Worm (Caenorhabditis elegans): Measurements from ENCODE around the gene Y77E11A.8.

Gene Y77E11A.8

ce11 chrIV:1397895-1398294, 27.0 kb downstream of the Y77E11A.8 start:
- TF ChIP-seq nhr-102 (tag; optimal IDR thresholded peaks at IDR 0.05) (no peak), unc-62 (GFP tag; optimal IDR thresholded peaks at IDR 0.05 in 1 of 2) (peak in 1 of 2 experiments; percentile 96), unc-62 (tag; optimal IDR thresholded peaks at IDR 0.05) (no peak)

ce11 chrIV:1394077-1394476, 30.8 kb downstream of the Y77E11A.8 start:
- TF ChIP-seq tag-97 (GFP tag; IDR thresholded peaks at IDR 0.05) (no peak), unc-39 (tag; optimal IDR thresholded peaks at IDR 0.05) (no peak), mdl-1 (tag; optimal IDR thresholded peaks at IDR 0.05) (no peak), D1046.2 (GFP tag; IDR thresholded peaks at IDR 0.05) (no peak)

- TF ChIP-seq Y5F2A.4 (GFP tag; optimal IDR thresholded peaks at IDR 0.05), result no peak
- TF ChIP-seq unc-62 (GFP tag; optimal IDR thresholded peaks at IDR 0.05 in 1 of 2), result peak in 1 of 2 experiments; percentile 48
- TF ChIP-seq unc-62 (tag; optimal IDR thresholded peaks at IDR 0.05), result no peak
- TF ChIP-seq zag-1 (tag; optimal IDR thresholded peaks at IDR 0.05), result no peak
- no peak for TF ChIP-seq lin-38 (GFP tag; IDR thresholded peaks at IDR 0.05)
- TF ChIP-seq daf-16 (GFP tag; optimal IDR thresholded peaks at IDR 0.05), result no peak
- peak; percentile 26 for TF ChIP-seq daf-16 (tag; optimal IDR thresholded peaks at IDR 0.05)
- no peak for TF ChIP-seq ama-1 (optimal IDR thresholded peaks at IDR 0.05)
- TF ChIP-seq fkh-10 (GFP tag; optimal IDR thresholded peaks at IDR 0.05), result no peak
- no peak for TF ChIP-seq ceh-82 (tag; optimal IDR thresholded peaks at IDR 0.05)
- TF ChIP-seq ZK337.2 (GFP tag; IDR thresholded peaks at IDR 0.05), result no peak
- no peak for TF ChIP-seq unc-130 (GFP tag; optimal IDR thresholded peaks at IDR 0.05)
- TF ChIP-seq mxl-2 (GFP tag; conservative IDR thresholded peaks at IDR 0.05), result no peak
- no peak for TF ChIP-seq lin-13 (GFP tag; optimal IDR thresholded peaks at IDR 0.05)
These were observed 33.4 kb downstream of the Y77E11A.8 start for ce11 chrIV:1391446-1391845.

ce11 chrIV:1390102-1390501, 34.8 kb downstream of the Y77E11A.8 start:
- TF ChIP-seq unc-39 (tag; optimal IDR thresholded peaks at IDR 0.05) (no peak), lin-38 (GFP tag; IDR thresholded peaks at IDR 0.05) (0 out of 2 replicates have a peak, but pooled peaks have one; percentile 19), mdl-1 (tag; optimal IDR thresholded peaks at IDR 0.05) (no peak), vab-7 (GFP tag; IDR thresholded peaks at IDR 0.05) (0 out of 2 replicates have a peak, but pooled peaks have one; percentile 26), hmg-1.1 (GFP tag; IDR thresholded peaks at IDR 0.05) (no peak), sdz-12 (GFP tag; optimal IDR thresholded peaks at IDR 0.05) (no peak)

ce11 chrIV:1389599-1389998, 35.3 kb downstream of the Y77E11A.8 start:
- TF ChIP-seq nhr-41 (GFP tag; IDR thresholded peaks at IDR 0.05) (peak; percentile 62; the same call in 1 of the 2 replicates), dmd-6 (GFP tag; IDR thresholded peaks at IDR 0.05) (peak; percentile 43; the same call in 1 of the 2 replicates), aly-2 (tag; optimal IDR thresholded peaks at IDR 0.05) (no peak), zip-2 (tag; optimal IDR thresholded peaks at IDR 0.05) (no peak), nhr-28 (tag; optimal IDR thresholded peaks at IDR 0.05) (peak; percentile 19), nhr-77 (tag; optimal IDR thresholded peaks at IDR 0.05) (peak; percentile 4), dve-1 (tag; optimal IDR thresholded peaks at IDR 0.05; ENCODE audit: insufficient read depth) (peak; percentile 32), aha-1 (tag) (peak; percentile 26), hlh-11 (tag; optimal IDR thresholded peaks at IDR 0.05) (peak; percentile 39), pqm-1 (tag; optimal IDR thresholded peaks at IDR 0.05) (peak; percentile 34)

DNA sequence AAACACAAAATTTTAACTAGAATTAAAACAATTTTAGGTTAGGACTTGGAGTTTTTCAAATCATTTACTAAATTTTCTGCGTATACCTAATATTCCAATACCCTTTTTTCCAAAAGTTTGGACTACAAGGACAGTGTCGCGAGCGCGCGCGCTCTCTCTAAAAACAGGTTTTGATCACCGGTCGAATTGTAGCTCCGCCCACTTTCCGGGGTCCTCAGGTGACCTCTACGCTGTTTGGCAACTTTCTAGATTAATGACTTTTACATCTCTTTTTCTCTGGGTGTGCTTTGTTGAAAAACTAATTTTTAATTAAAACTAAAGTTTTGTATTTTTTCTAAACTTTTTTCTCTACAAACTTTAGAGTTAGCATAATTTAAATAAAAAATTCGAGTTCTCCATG, 35.8 kb downstream of the Y77E11A.8 start:
- TF ChIP-seq nhr-41 (GFP tag; IDR thresholded peaks at IDR 0.05) (no peak), mdt-29 (GFP tag; IDR thresholded peaks at IDR 0.05) (no peak), nhr-237 (tag; optimal IDR thresholded peaks at IDR 0.05) (no peak), ceh-62 (tag; optimal IDR thresholded peaks at IDR 0.05) (no peak), mdl-1 (tag; optimal IDR thresholded peaks at IDR 0.05) (peak in 1 of 2 experiments; percentile 6), daf-8 (GFP tag; IDR thresholded peaks at IDR 0.05) (no peak), dmd-8 (GFP tag; IDR thresholded peaks at IDR 0.05) (no peak), nhr-28 (tag; optimal IDR thresholded peaks at IDR 0.05) (peak; percentile 21), hlh-30 (tag; optimal IDR thresholded peaks at IDR 0.05; ENCODE audit: insufficient read depth) (peak; percentile 47), dmd-9 (GFP tag; IDR thresholded peaks at IDR 0.05) (no peak)

Data from whole organism, L4 larva.